Fruit fly (Drosophila melanogaster) whole organism, embryonic: ENCODE measurements around the gene PIG-S.

Experiments used
- Awh ChIP-seq: fragments of 200-800 bp; sonication (Bioruptor generic); IDR thresholded peaks from 2 replicates; pipeline ENCODE4, ENCODE4 v1.3.6; 2022; ENCODE audit warnings: missing biosample characterization, missing genetic modification characterization
- B-H2 ChIP-seq: fragments of 200-800 bp; sonication (Bioruptor generic); optimal IDR thresholded peaks from 2 replicates; lab custom pipeline; 2018; ENCODE audit warnings: missing biosample characterization, mild to moderate bottlenecking, missing genetic modification characterization
- BEAF-32 ChIP-seq: fragments of 200-800 bp; sonication (Bioruptor generic); optimal IDR thresholded peaks from 3 replicates; lab custom pipeline; 2017; ENCODE audit warnings: missing biosample characterization, missing genetic modification characterization, mild to moderate bottlenecking, moderate library complexity, missing genetic modification reagents
- Blimp-1 ChIP-seq: fragments of 200-800 bp; sonication (Bioruptor generic); optimal IDR thresholded peaks from 3 replicates; lab custom pipeline; 2018; ENCODE audit warnings: missing biosample characterization, missing genetic modification characterization, mild to moderate bottlenecking, moderate library complexity, missing genetic modification reagents
- CG10209 ChIP-seq: fragments of 200-800 bp; sonication (Bioruptor generic); optimal IDR thresholded peaks from 3 replicates; lab custom pipeline; 2017; ENCODE audit warnings: missing biosample characterization, mild to moderate bottlenecking, missing genetic modification characterization, missing genetic modification reagents
- CG10366 ChIP-seq: fragments of 200-800 bp; sonication (Bioruptor generic); IDR thresholded peaks from 2 replicates; pipeline ENCODE4 v1.3.6; 2022; ENCODE audit warnings: missing biosample characterization, missing genetic modification characterization
- CG12155 ChIP-seq: fragments of 200-800 bp; sonication (Bioruptor generic); optimal IDR thresholded peaks from 3 replicates; lab custom pipeline; 2016; ENCODE audit warnings: missing biosample characterization, missing genetic modification characterization
- CG12659 ChIP-seq: fragments of 200-800 bp; sonication (Bioruptor generic); optimal IDR thresholded peaks from 3 replicates; lab custom pipeline; 2017; ENCODE audit warnings: mild to moderate bottlenecking, missing biosample characterization, missing genetic modification reagents, missing genetic modification characterization
- CG13775 ChIP-seq: fragments of 200-800 bp; sonication (Bioruptor generic); optimal IDR thresholded peaks from 3 replicates; lab custom pipeline; 2017; ENCODE audit warnings: missing biosample characterization, mild to moderate bottlenecking, missing genetic modification characterization
- CG1647 ChIP-seq: fragments of 200-800 bp; sonication (Bioruptor generic); optimal IDR thresholded peaks from 3 replicates; lab custom pipeline; 2016; ENCODE audit warnings: missing biosample characterization, missing genetic modification characterization
- CG16815 ChIP-seq: fragments of 200-800 bp; sonication (Bioruptor generic); optimal IDR thresholded peaks from 3 replicates; lab custom pipeline; 2017; ENCODE audit warnings: missing biosample characterization, mild to moderate bottlenecking, missing genetic modification characterization
- CG18011 ChIP-seq: fragments of 200-800 bp; sonication (Bioruptor generic); optimal IDR thresholded peaks from 2 replicates; lab custom pipeline; 2017; ENCODE audit warnings: missing biosample characterization, missing genetic modification characterization, mild to moderate bottlenecking, moderate library complexity, missing genotype
- CG2129 ChIP-seq: fragments of 200-800 bp; sonication (Bioruptor generic); IDR thresholded peaks from 2 replicates; pipeline ENCODE4 v1.3.6; 2022; ENCODE audit warnings: missing biosample characterization, missing genetic modification characterization; ENCODE audit not compliant: partially characterized antibody
- CG3065 ChIP-seq: fragments of 200-800 bp; sonication (Bioruptor generic); optimal IDR thresholded peaks from 2 replicates; lab custom pipeline; 2016; ENCODE audit warnings: missing biosample characterization, missing genetic modification characterization
- CG32767 ChIP-seq: fragments of 200-800 bp; sonication (Bioruptor generic); IDR thresholded peaks from 2 replicates; pipeline ENCODE4 v1.3.6; 2022; ENCODE audit warnings: missing biosample characterization, missing genetic modification characterization
- CG6175 ChIP-seq: fragments of 200-800 bp; sonication (Bioruptor generic); IDR thresholded peaks from 3 replicates; pipeline ENCODE4 v1.3.6; 2022; ENCODE audit warnings: missing biosample characterization, missing genetic modification characterization
- CG6854 ChIP-seq: fragments of 200-800 bp; sonication (Bioruptor generic); optimal IDR thresholded peaks from 3 replicates; lab custom pipeline; 2017; ENCODE audit warnings: missing biosample characterization, mild to moderate bottlenecking, missing genetic modification characterization
- CG7357 ChIP-seq: fragments of 200-800 bp; sonication (Bioruptor generic); IDR thresholded peaks from 3 replicates; pipeline ENCODE4 v1.3.6; 2022; ENCODE audit warnings: missing biosample characterization, missing genetic modification characterization
- CG7372 ChIP-seq: fragments of 200-800 bp; sonication (Bioruptor generic); IDR thresholded peaks from 2 replicates; pipeline ENCODE4 v1.3.6; 2022; ENCODE audit warnings: missing biosample characterization, missing genetic modification characterization
- CG7963 ChIP-seq: fragments of 200-800 bp; sonication (Bioruptor generic); IDR thresholded peaks from 3 replicates; pipeline ENCODE4 v1.3.6; 2022; ENCODE audit warnings: missing biosample characterization, missing genetic modification characterization; ENCODE audit not compliant: partially characterized antibody
- CG8281 ChIP-seq: fragments of 200-800 bp; sonication (Bioruptor generic); optimal IDR thresholded peaks from 2 replicates; lab custom pipeline; 2018; ENCODE audit warnings: missing biosample characterization, mild to moderate bottlenecking, missing genetic modification characterization, moderate library complexity
- CG8359 ChIP-seq: fragments of 200-800 bp; sonication (Bioruptor generic); optimal IDR thresholded peaks from 2 replicates; lab custom pipeline; 2017; ENCODE audit warnings: missing biosample characterization, mild to moderate bottlenecking, missing genetic modification characterization, borderline replicate concordance
- CG9437 ChIP-seq: fragments of 200-800 bp; sonication (Bioruptor generic); optimal IDR thresholded peaks from 2 replicates; lab custom pipeline; 2018; ENCODE audit warnings: missing biosample characterization, mild to moderate bottlenecking, missing genetic modification characterization
- CG9932 ChIP-seq: fragments of 200-800 bp; sonication (Bioruptor generic); IDR thresholded peaks from 2 replicates; pipeline ENCODE4 v1.3.6; 2022; ENCODE audit warnings: missing biosample characterization, missing genetic modification characterization
- Dad ChIP-seq: fragments of 200-800 bp; sonication (Bioruptor generic); optimal IDR thresholded peaks from 3 replicates; lab custom pipeline; 2016; ENCODE audit warnings: missing biosample characterization, missing genetic modification characterization
- Dbx ChIP-seq: fragments of 200-800 bp; sonication (Bioruptor generic); IDR thresholded peaks from 3 replicates; pipeline ENCODE4 v1.3.6; 2022; ENCODE audit warnings: missing biosample characterization, missing genetic modification characterization
- Dp ChIP-seq: fragments of 200-800 bp; sonication (Bioruptor generic); optimal IDR thresholded peaks from 2 replicates; lab custom pipeline; 2018; ENCODE audit warnings: missing biosample characterization, mild to moderate bottlenecking, missing genetic modification characterization, moderate library complexity
- GATAe ChIP-seq: fragments of 200-800 bp; sonication (Bioruptor generic); conservative IDR thresholded peaks from 2 replicates; pipeline ENCODE4 v1.3.6; 2022; ENCODE audit warnings: missing biosample characterization, missing genetic modification characterization
- Lhr ChIP-seq: fragments of 200-800 bp; sonication (Bioruptor generic); optimal IDR thresholded peaks from 3 replicates; lab custom pipeline; 2017; ENCODE audit warnings: mild to moderate bottlenecking, missing biosample characterization, missing genetic modification reagents, missing genetic modification characterization
- MTF-1 ChIP-seq: fragments of 200-800 bp; sonication (Bioruptor generic); optimal IDR thresholded peaks from 2 replicates; lab custom pipeline; 2018; ENCODE audit warnings: missing biosample characterization, mild to moderate bottlenecking, missing genetic modification characterization, borderline replicate concordance
- NFAT ChIP-seq: fragments of 200-800 bp; sonication (Bioruptor generic); IDR thresholded peaks from 2 replicates; pipeline ENCODE4 v1.3.6; 2022; ENCODE audit warnings: missing biosample characterization, missing genetic modification characterization
- Sin3A ChIP-seq: fragments of >200 bp; optimal IDR thresholded peaks from 2 replicates; lab custom pipeline; 2018
- ato ChIP-seq: fragments of 200-800 bp; sonication (Bioruptor generic); IDR thresholded peaks from 2 replicates; pipeline ENCODE4 v1.3.6; 2022; ENCODE audit warnings: missing biosample characterization, missing genetic modification characterization; ENCODE audit not compliant: partially characterized antibody
- cg ChIP-seq: fragments of 200-800 bp; sonication (Bioruptor generic); optimal IDR thresholded peaks from 3 replicates; lab custom pipeline; 2019; ENCODE audit warnings: missing biosample characterization, mild to moderate bottlenecking, missing genetic modification characterization, moderate library complexity
- crc ChIP-seq: fragments of 200-800 bp; sonication (Bioruptor generic); optimal IDR thresholded peaks from 2 replicates; lab custom pipeline; 2016; ENCODE audit warnings: missing biosample characterization, missing genetic modification characterization
- fru ChIP-seq: fragments of >200 bp; optimal IDR thresholded peaks from 2 replicates; lab custom pipeline; 2017
- gce ChIP-seq: fragments of 200-800 bp; sonication (Bioruptor generic); IDR thresholded peaks from 3 replicates; pipeline ENCODE4 v1.3.6; 2022; ENCODE audit warnings: missing biosample characterization, missing genetic modification characterization
- gfzf ChIP-seq: fragments of 200-800 bp; sonication (Bioruptor generic); optimal IDR thresholded peaks from 2 replicates; lab custom pipeline; 2016; ENCODE audit warnings: missing biosample characterization, mild to moderate bottlenecking, missing genetic modification characterization, moderate library complexity
- hb ChIP-seq: fragments of 200-800 bp; sonication (Bioruptor generic); IDR thresholded peaks from 3 replicates; pipeline ENCODE4 v1.3.6; 2022; ENCODE audit warnings: missing biosample characterization, missing genetic modification characterization; ENCODE audit not compliant: partially characterized antibody
- kay ChIP-seq: fragments of 200-800 bp; sonication (Bioruptor generic); optimal IDR thresholded peaks from 2 replicates; lab custom pipeline; 2016; ENCODE audit warnings: missing biosample characterization, missing genetic modification characterization
- ken ChIP-seq: fragments of 200-800 bp; sonication (Bioruptor generic); IDR thresholded peaks from 3 replicates; pipeline ENCODE4 v1.3.6; 2022; ENCODE audit warnings: missing biosample characterization, missing genetic modification characterization
- lilli ChIP-seq: fragments of 200-800 bp; sonication (Bioruptor generic); optimal IDR thresholded peaks from 3 replicates; lab custom pipeline; 2016; ENCODE audit warnings: missing biosample characterization, missing genetic modification characterization
- ranshi ChIP-seq: fragments of 200-800 bp; sonication (Bioruptor generic); IDR thresholded peaks from 2 replicates; pipeline ENCODE4 v1.3.6; 2022; ENCODE audit warnings: missing biosample characterization, missing genetic modification characterization
- repo ChIP-seq: fragments of 200-800 bp; sonication (Bioruptor generic); optimal IDR thresholded peaks from 2 replicates; lab custom pipeline; 2016; ENCODE audit warnings: missing biosample characterization, missing genetic modification characterization
- row ChIP-seq: fragments of 200-800 bp; sonication (Bioruptor generic); IDR thresholded peaks from 3 replicates; pipeline ENCODE4 v1.3.6; 2022; ENCODE audit warnings: missing biosample characterization, missing genetic modification characterization
- slbo ChIP-seq: fragments of 200-800 bp; sonication (Bioruptor generic); IDR thresholded peaks from 2 replicates; pipeline ENCODE4 v1.3.6; 2022; ENCODE audit warnings: missing biosample characterization, missing genetic modification characterization
- tgo ChIP-seq: fragments of 200-800 bp; sonication (Bioruptor generic); IDR thresholded peaks from 3 replicates; pipeline ENCODE4 v1.3.6; 2022; ENCODE audit warnings: missing biosample characterization, missing genetic modification characterization
- wdn ChIP-seq: fragments of 200-800 bp; sonication (Bioruptor generic); IDR thresholded peaks from 2 replicates; pipeline ENCODE4 v1.3.6; 2022; ENCODE audit warnings: missing biosample characterization, missing genetic modification characterization
- zen2 ChIP-seq: fragments of 200-800 bp; sonication (Bioruptor generic); IDR thresholded peaks from 3 replicates; pipeline ENCODE4 v1.3.6; 2022; ENCODE audit warnings: missing biosample characterization, missing genetic modification characterization; ENCODE audit not compliant: partially characterized antibody
- zf30C ChIP-seq: fragments of 200-800 bp; sonication (Bioruptor generic); optimal IDR thresholded peaks from 3 replicates; lab custom pipeline; 2018; ENCODE audit warnings: missing biosample characterization, mild to moderate bottlenecking, missing genetic modification characterization

PIG-S gene

dm6 chr3R:24870389-24871048 is 47.1 kb downstream of the PIG-S start, which contains the start of gene CycB3 (continued):
- no peak for TF ChIP-seq ato
- no peak for TF ChIP-seq CG32767
- no peak for TF ChIP-seq CG2129 (GFP tag; lab: Robert Waterston, UW)
- no peak for TF ChIP-seq Awh
- TF ChIP-seq CG9437 (GFP tag; lab: Kevin White, UChicago), result no peak
- TF ChIP-seq zen2, result no peak
- no peak for TF ChIP-seq CG8359 (GFP tag; lab: Kevin White, UChicago)
- TF ChIP-seq CG3065 (GFP tag; lab: Kevin White, UChicago), result no peak
- no peak for TF ChIP-seq fru (lab: Kevin White, UChicago)
- peak; percentile 25 for TF ChIP-seq repo (GFP tag; lab: Kevin White, UChicago)
- no peak for TF ChIP-seq CG9932
- TF ChIP-seq Dad, result peak; percentile 2
- TF ChIP-seq row, result peak; percentile 27; the same call in 1 of the 3 replicates
- no peak for TF ChIP-seq CG7372 (GFP tag; lab: Robert Waterston, UW)
- peak; percentile 6 for TF ChIP-seq CG12155 (GFP tag; lab: Kevin White, UChicago)
- peak; percentile 99 for TF ChIP-seq Dp
- TF ChIP-seq BEAF-32 (GFP tag; lab: Kevin White, UChicago), result peak; percentile 56
- TF ChIP-seq GATAe, result no peak
- no peak for TF ChIP-seq hb (GFP tag; lab: Robert Waterston, UW)
- 0 out of 3 replicates have a peak, but pooled peaks have one; percentile 13 for TF ChIP-seq Dbx
- TF ChIP-seq CG10366 (GFP tag; lab: Robert Waterston, UW), result no peak
- no peak for TF ChIP-seq wdn (GFP tag; lab: Robert Waterston, UW)
- TF ChIP-seq gce, result peak; percentile 39; the same call in 1 of the 3 replicates
- TF ChIP-seq CG18011 (GFP tag; lab: Kevin White, UChicago), result no peak
- TF ChIP-seq NFAT (GFP tag; lab: Robert Waterston, UW), result no peak
- no peak for TF ChIP-seq CG8281 (tag; lab: Kevin White, UChicago)
- no peak for TF ChIP-seq CG1647 (GFP tag; lab: Kevin White, UChicago)
- peak; percentile 63 for TF ChIP-seq MTF-1 (GFP tag; lab: Kevin White, UChicago)
- TF ChIP-seq CG12659, result peak; percentile 51
- TF ChIP-seq lilli (GFP tag; lab: Kevin White, UChicago), result no peak
- no peak for TF ChIP-seq CG7963
- no peak for TF ChIP-seq CG13775 (GFP tag; lab: Kevin White, UChicago)
- TF ChIP-seq Blimp-1, result no peak
- no peak for TF ChIP-seq crc (GFP tag; lab: Kevin White, UChicago)
- TF ChIP-seq cg (GFP tag; lab: Kevin White, UChicago), result peak; percentile 1
- TF ChIP-seq slbo (GFP tag; lab: Robert Waterston, UW), result no peak
- no peak for TF ChIP-seq CG6854 (GFP tag; lab: Kevin White, UChicago)
- no peak for TF ChIP-seq tgo
- no peak for TF ChIP-seq kay
- peak; percentile 53 for TF ChIP-seq Sin3A (lab: Kevin White, UChicago)
- no peak for TF ChIP-seq CG7357 (GFP tag; lab: Robert Waterston, UW)
- no peak for TF ChIP-seq B-H2
- TF ChIP-seq CG16815, result no peak
- peak; percentile 92 for TF ChIP-seq gfzf
- peak; percentile 43 for TF ChIP-seq Lhr
- TF ChIP-seq zf30C, result peak; percentile 14
- no peak for TF ChIP-seq CG10209 (GFP tag; lab: Kevin White, UChicago)
- TF ChIP-seq CG6175 (GFP tag; lab: Robert Waterston, UW), result no peak
- no peak; the same call in 1 of the 2 replicates for TF ChIP-seq ranshi (GFP tag; lab: Robert Waterston, UW)
- 0 out of 3 replicates have a peak, but pooled peaks have one; percentile 9 for TF ChIP-seq ken
